Worm (Caenorhabditis elegans) whole organism, L2 larva: ENCODE results near the gene F59B1.8.
A peak's percentile ranks its signal among the peaks of the same experiment; 100 is the strongest.

Source experiments
- C34F6.9 ChIP-seq: fragments of 150-350 bp; optimal IDR thresholded peaks from 2 replicates; lab custom pipeline; 2014; ENCODE audit warnings: missing biosample characterization, missing genetic modification characterization
- F13H6.1 ChIP-seq: sonication (generic microtip); optimal IDR thresholded peaks from 2 replicates; lab custom pipeline; 2016; ENCODE audit warnings: missing genetic modification characterization, missing compliant biosample characterization
- R02D3.7 ChIP-seq: fragments of 150-350 bp; optimal IDR thresholded peaks from 2 replicates; lab custom pipeline; 2014; ENCODE audit warnings: missing biosample characterization, missing genetic modification characterization
- Y55F3AM.14 ChIP-seq: fragments of 200-800 bp; sonication (Bioruptor generic); optimal IDR thresholded peaks from 2 replicates; lab custom pipeline; 2018; ENCODE audit warnings: mild to moderate bottlenecking, missing genetic modification characterization, missing compliant biosample characterization
- alr-1 ChIP-seq: fragments of 150-350 bp; optimal IDR thresholded peaks from 2 replicates; lab custom pipeline; 2014; ENCODE audit warnings: missing biosample characterization, missing genetic modification characterization
- aly-2 ChIP-seq: fragments of 150-350 bp; optimal IDR thresholded peaks from 2 replicates; lab custom pipeline; 2014; ENCODE audit warnings: missing biosample characterization, missing genetic modification characterization
- ama-1 ChIP-seq: fragments of 150-350 bp; optimal IDR thresholded peaks from 2 replicates; lab custom pipeline; 2018; ENCODE audit warnings: inconsistent platforms
- blmp-1 ChIP-seq: sonication (generic microtip); optimal IDR thresholded peaks from 2 replicates; lab custom pipeline; 2017; ENCODE audit warnings: missing genetic modification characterization, mild to moderate bottlenecking, missing compliant biosample characterization, antibody characterized with exemption, moderate library complexity; ENCODE audit not compliant: insufficient read depth
- ceh-16 ChIP-seq: fragments of 150-350 bp; optimal IDR thresholded peaks from 2 replicates; lab custom pipeline; 2014; ENCODE audit warnings: missing biosample characterization, missing genetic modification characterization
- ceh-82 ChIP-seq: fragments of 150-350 bp; optimal IDR thresholded peaks from 2 replicates; lab custom pipeline; 2014; ENCODE audit warnings: missing biosample characterization, missing genetic modification characterization
- crh-2 ChIP-seq: sonication (generic microtip); optimal IDR thresholded peaks from 2 replicates; lab custom pipeline; 2017; ENCODE audit warnings: missing biosample characterization, missing genetic modification characterization
- elt-1 ChIP-seq: fragments of 150-350 bp; optimal IDR thresholded peaks from 2 replicates; lab custom pipeline; 2014; ENCODE audit warnings: missing biosample characterization, missing genetic modification characterization
- elt-3 ChIP-seq: sonication (generic microtip); optimal IDR thresholded peaks from 2 replicates; lab custom pipeline; 2017; ENCODE audit warnings: missing biosample characterization, missing genetic modification characterization
- fos-1 ChIP-seq: fragments of 150-350 bp; optimal IDR thresholded peaks from 2 replicates; lab custom pipeline; 2014; ENCODE audit warnings: missing biosample characterization, missing genetic modification characterization
- gmeb-1 ChIP-seq: fragments of 150-350 bp; optimal IDR thresholded peaks from 2 replicates; lab custom pipeline; 2014; ENCODE audit warnings: missing biosample characterization, missing genetic modification characterization
- lin-13 ChIP-seq: fragments of 150-350 bp; optimal IDR thresholded peaks from 2 replicates; lab custom pipeline; 2014; ENCODE audit warnings: missing biosample characterization, missing genetic modification reagents, missing genetic modification characterization
- lin-39 ChIP-seq: fragments of 150-350 bp; optimal IDR thresholded peaks from 2 replicates; lab custom pipeline; 2014; ENCODE audit warnings: missing biosample characterization, missing genetic modification reagents, missing genetic modification characterization
- lsy-2 ChIP-seq, 2 experiments: fragments of 150-350 bp in 1 of 2; sonication (generic microtip) in 1 of 2; optimal IDR thresholded peaks; 2 replicates each; lab custom pipeline; 2014 to 2017; ENCODE audit warnings: missing biosample characterization in 2 of 2, missing genetic modification characterization in 2 of 2
- mab-5 ChIP-seq: fragments of 150-350 bp; optimal IDR thresholded peaks from 2 replicates; lab custom pipeline; 2014; ENCODE audit warnings: missing biosample characterization, missing genetic modification characterization
- mbf-1 ChIP-seq: sonication (generic microtip); optimal IDR thresholded peaks from 2 replicates; lab custom pipeline; 2017; ENCODE audit warnings: missing biosample characterization, missing genetic modification characterization
- mdl-1 ChIP-seq, 2 experiments: fragments of 150-350 bp in 1 of 2; sonication (generic microtip) in 1 of 2; optimal IDR thresholded peaks; 2 replicates each; lab custom pipeline; 2017; ENCODE audit warnings: missing biosample characterization in 2 of 2, missing genetic modification characterization in 2 of 2
- nhr-10 ChIP-seq: sonication (generic microtip); optimal IDR thresholded peaks from 2 replicates; lab custom pipeline; 2017; ENCODE audit warnings: missing biosample characterization, missing genetic modification characterization
- nhr-11 ChIP-seq: fragments of 150-350 bp; optimal IDR thresholded peaks from 2 replicates; lab custom pipeline; 2014; ENCODE audit warnings: missing biosample characterization, missing genetic modification characterization
- nhr-129 ChIP-seq: fragments of 150-350 bp; optimal IDR thresholded peaks from 2 replicates; lab custom pipeline; 2014; ENCODE audit warnings: missing biosample characterization, missing genetic modification characterization
- nhr-21 ChIP-seq: fragments of 150-350 bp; optimal IDR thresholded peaks from 2 replicates; lab custom pipeline; 2014; ENCODE audit warnings: missing biosample characterization, missing genetic modification characterization
- nhr-23 ChIP-seq: fragments of 150-350 bp; optimal IDR thresholded peaks from 2 replicates; lab custom pipeline; 2014; ENCODE audit warnings: missing biosample characterization, missing genetic modification reagents, missing genetic modification characterization
- nhr-25 ChIP-seq: fragments of 150-350 bp; sonication (generic microtip); optimal IDR thresholded peaks from 3 replicates; lab custom pipeline; 2014; ENCODE audit warnings: missing biosample characterization, missing genetic modification characterization
- nhr-6 ChIP-seq: fragments of 150-350 bp; optimal IDR thresholded peaks from 2 replicates; lab custom pipeline; 2014; ENCODE audit warnings: missing biosample characterization, missing genetic modification characterization
- nhr-77 ChIP-seq: fragments of 150-350 bp; optimal IDR thresholded peaks from 2 replicates; lab custom pipeline; 2014; ENCODE audit warnings: missing biosample characterization, missing genetic modification characterization
- peb-1 ChIP-seq: fragments of 150-350 bp; optimal IDR thresholded peaks from 2 replicates; lab custom pipeline; 2014; ENCODE audit warnings: missing biosample characterization, missing genetic modification characterization
- sem-4 ChIP-seq: fragments of 150-350 bp; optimal IDR thresholded peaks from 2 replicates; lab custom pipeline; 2014; ENCODE audit warnings: missing biosample characterization, missing genetic modification reagents, missing genetic modification characterization
- skn-1 ChIP-seq: sonication (generic microtip); optimal IDR thresholded peaks from 2 replicates; lab custom pipeline; 2017; ENCODE audit warnings: missing biosample characterization, missing genetic modification characterization
- sma-3 ChIP-seq: sonication (generic microtip); optimal IDR thresholded peaks from 2 replicates; lab custom pipeline; 2016; ENCODE audit warnings: missing genetic modification reagents, missing genetic modification characterization, missing compliant biosample characterization
- sma-9 ChIP-seq, 2 experiments: fragments of 150-350 bp in 1 of 2; sonication (generic microtip) in 1 of 2; optimal IDR thresholded peaks; 2 replicates each; lab custom pipeline; 2014 to 2016; ENCODE audit warnings: missing genetic modification characterization in 2 of 2, mild to moderate bottlenecking in 1 of 2, missing biosample characterization in 1 of 2, missing compliant biosample characterization in 1 of 2, missing genetic modification reagents in 1 of 2, moderate library complexity in 1 of 2
- snpc-4 ChIP-seq: fragments of 150-350 bp; optimal IDR thresholded peaks from 2 replicates; lab custom pipeline; 2014; ENCODE audit warnings: missing biosample characterization, missing genetic modification characterization
- unc-55 ChIP-seq: fragments of 150-350 bp; sonication (generic microtip); optimal IDR thresholded peaks from 3 replicates; lab custom pipeline; 2014; ENCODE audit warnings: missing biosample characterization, missing genetic modification reagents, missing genetic modification characterization
- zag-1 ChIP-seq: fragments of 150-350 bp; optimal IDR thresholded peaks from 2 replicates; lab custom pipeline; 2014; ENCODE audit warnings: missing biosample characterization, missing genetic modification characterization
- ztf-1 ChIP-seq: fragments of 200-800 bp; sonication (Bioruptor generic); conservative IDR thresholded peaks from 2 replicates; pipeline ENCODE4 v1.3.6; 2022; ENCODE audit warnings: missing genetic modification characterization, missing compliant biosample characterization
- ztf-4 ChIP-seq: fragments of 150-350 bp; optimal IDR thresholded peaks from 2 replicates; lab custom pipeline; 2014; ENCODE audit warnings: missing biosample characterization, missing genetic modification characterization

The F59B1.8 gene

ce11 chrV:3634293-3635016 is 9.6 kb downstream of the F59B1.8 start:
- TF ChIP-seq Y55F3AM.14 (GFP tag; lab: Kevin White, UChicago), result no peak
- TF ChIP-seq R02D3.7 (tag; lab: Kevin White, UChicago), result no peak
- peak; percentile 4 for TF ChIP-seq nhr-21 (tag; lab: Kevin White, UChicago)
- TF ChIP-seq nhr-129 (tag; lab: Kevin White, UChicago), result peak; percentile 24
- no peak for TF ChIP-seq unc-55 (GFP tag; lab: Kevin White, UChicago)
- no peak for TF ChIP-seq elt-1 (tag; lab: Kevin White, UChicago)
- peak; percentile 22 for TF ChIP-seq ama-1 (lab: Kevin White, UChicago)
- TF ChIP-seq skn-1 (tag; lab: Kevin White, UChicago), result peak; percentile 19
- no peak for TF ChIP-seq mdl-1 (tag; optimal IDR thresholded peaks at IDR 0.05; lab: Kevin White, UChicago)
- TF ChIP-seq nhr-10 (tag; lab: Kevin White, UChicago), result no peak
- no peak for TF ChIP-seq lsy-2 (tag; optimal IDR thresholded peaks at IDR 0.05; lab: Kevin White, UChicago)
- no peak for TF ChIP-seq alr-1
- no peak for TF ChIP-seq mab-5 (tag; lab: Kevin White, UChicago)
- no peak for TF ChIP-seq mbf-1 (tag; lab: Kevin White, UChicago)
- peak; percentile 18 for TF ChIP-seq gmeb-1
- TF ChIP-seq fos-1 (tag; lab: Kevin White, UChicago), result peak; percentile 75
- no peak for TF ChIP-seq elt-3
- no peak for TF ChIP-seq aly-2 (tag; lab: Kevin White, UChicago)
- TF ChIP-seq lin-39 (tag; lab: Kevin White, UChicago), result no peak
- TF ChIP-seq nhr-23 (tag; lab: Kevin White, UChicago), result no peak
- no peak for TF ChIP-seq zag-1
- TF ChIP-seq crh-2 (tag; lab: Kevin White, UChicago), result peak; percentile 57
- no peak for TF ChIP-seq ceh-16 (tag; lab: Kevin White, UChicago)
- TF ChIP-seq nhr-11, result no peak
- TF ChIP-seq snpc-4 (tag; lab: Kevin White, UChicago), result no peak
- TF ChIP-seq sma-3 (GFP tag; lab: Kevin White, UChicago), result peak; percentile 3
- peak; percentile 12 for TF ChIP-seq lin-13 (GFP tag; lab: Kevin White, UChicago)
- peak; percentile 42 for TF ChIP-seq F13H6.1 (tag; lab: Kevin White, UChicago)
- no peak for TF ChIP-seq peb-1 (tag; lab: Kevin White, UChicago)
- TF ChIP-seq ztf-4 (tag; lab: Kevin White, UChicago), result no peak
- TF ChIP-seq sem-4 (tag; lab: Kevin White, UChicago), result no peak
- TF ChIP-seq nhr-6 (tag; lab: Kevin White, UChicago), result no peak
- peak; percentile 50 for TF ChIP-seq sma-9 (GFP tag; optimal IDR thresholded peaks at IDR 0.05; lab: Kevin White, UChicago)
- no peak for TF ChIP-seq sma-9 (tag; optimal IDR thresholded peaks at IDR 0.05; lab: Kevin White, UChicago)
- no peak for TF ChIP-seq nhr-77 (tag; lab: Kevin White, UChicago)
- TF ChIP-seq C34F6.9, result no peak
- TF ChIP-seq nhr-25 (tag; lab: Kevin White, UChicago), result no peak
- no peak for TF ChIP-seq blmp-1 (tag; lab: Kevin White, UChicago)
- TF ChIP-seq, all 48 proteins: peak for 11

- no peak for TF ChIP-seq sem-4 (tag; lab: Kevin White, UChicago)
- TF ChIP-seq ztf-1 (GFP tag; lab: Robert Waterston, UW), result no peak
- TF ChIP-seq aly-2 (tag; lab: Kevin White, UChicago), result no peak
- TF ChIP-seq crh-2 (tag; lab: Kevin White, UChicago), result no peak
- TF ChIP-seq peb-1 (tag; lab: Kevin White, UChicago), result no peak
- no peak for TF ChIP-seq sma-9 (GFP tag; optimal IDR thresholded peaks at IDR 0.05; lab: Kevin White, UChicago)
- TF ChIP-seq sma-9 (tag; optimal IDR thresholded peaks at IDR 0.05; lab: Kevin White, UChicago), result no peak
- no peak for TF ChIP-seq nhr-10 (tag; lab: Kevin White, UChicago)
- no peak for TF ChIP-seq ceh-82 (tag; lab: Kevin White, UChicago)
- no peak for TF ChIP-seq lin-13 (GFP tag; lab: Kevin White, UChicago)
- no peak for TF ChIP-seq zag-1
- TF ChIP-seq elt-1 (tag; lab: Kevin White, UChicago), result no peak
- no peak for TF ChIP-seq unc-55 (GFP tag; lab: Kevin White, UChicago)
- TF ChIP-seq nhr-23 (tag; lab: Kevin White, UChicago), result no peak
- no peak for TF ChIP-seq gmeb-1
- TF ChIP-seq sma-3 (GFP tag; lab: Kevin White, UChicago), result no peak
- TF ChIP-seq mab-5 (tag; lab: Kevin White, UChicago), result no peak
- TF ChIP-seq nhr-77 (tag; lab: Kevin White, UChicago), result no peak
Observed at ce11 chrV:3633041-3633440, 11.0 kb downstream of the F59B1.8 start, which contains the start of gene F59B1.2. TSS of gene F59B1.2 (plus strand) at chrV:3633341.
